Worm (Caenorhabditis elegans) whole organism, L4/young adult: Measurements from ENCODE around the gene cyp-33C4.
A peak's percentile ranks its signal among the peaks of the same experiment; 100 is the strongest.

ENCODE experiments used
- W03F9.2 ChIP-seq: fragments of 150-350 bp; optimal IDR thresholded peaks from 2 replicates; lab custom pipeline; 2014; ENCODE audit warnings: missing biosample characterization, missing genetic modification characterization
- dao-5 ChIP-seq: sonication (generic microtip); optimal IDR thresholded peaks from 2 replicates; lab custom pipeline; 2016; ENCODE audit warnings: missing genotype, missing genetic modification characterization, moderate library complexity, missing compliant biosample characterization

Gene cyp-33C4

ce11 chrV:2281499-2281898, 45.6 kb downstream of the cyp-33C4 start, which contains the start of gene nhr-228:
TSS of gene nhr-228 (plus strand) at chrV:2281759.
- peak; percentile 17 for TF ChIP-seq W03F9.2 (tag; lab: Kevin White, UChicago)
- TF ChIP-seq dao-5 (tag; lab: Kevin White, UChicago): no peak

ce11 chrV:2285107-2285506, 49.2 kb downstream of the cyp-33C4 start, which contains the start of gene nhr-227:
TSS of gene nhr-227 (plus strand) at chrV:2285432.
- TF ChIP-seq dao-5 (tag; lab: Kevin White, UChicago) (no peak), W03F9.2 (tag; lab: Kevin White, UChicago) (no peak)
